Fruit fly (Drosophila melanogaster) whole organism, embryonic: ENCODE results near the gene msps.

ENCODE experiments used
- Awh ChIP-seq: fragments of 200-800 bp; sonication (Bioruptor generic); IDR thresholded peaks from 2 replicates; pipeline ENCODE4, ENCODE4 v1.3.6; 2022; ENCODE audit warnings: missing biosample characterization, missing genetic modification characterization
- BEAF-32 ChIP-seq: fragments of 200-800 bp; sonication (Bioruptor generic); optimal IDR thresholded peaks from 3 replicates; lab custom pipeline; 2017; ENCODE audit warnings: missing biosample characterization, missing genetic modification characterization, mild to moderate bottlenecking, moderate library complexity, missing genetic modification reagents
- BtbVII ChIP-seq: fragments of 200-800 bp; sonication (Bioruptor generic); optimal IDR thresholded peaks from 3 replicates; lab custom pipeline; 2017; ENCODE audit warnings: missing biosample characterization, mild to moderate bottlenecking, missing genetic modification characterization
- CG12236 ChIP-seq: fragments of 200-800 bp; sonication (Bioruptor generic); optimal IDR thresholded peaks from 2 replicates; lab custom pipeline; 2016; ENCODE audit warnings: missing biosample characterization, missing genetic modification characterization
- CG12659 ChIP-seq: fragments of 200-800 bp; sonication (Bioruptor generic); optimal IDR thresholded peaks from 3 replicates; lab custom pipeline; 2017; ENCODE audit warnings: mild to moderate bottlenecking, missing biosample characterization, missing genetic modification reagents, missing genetic modification characterization
- CG1529 ChIP-seq: fragments of 200-800 bp; sonication (Bioruptor generic); optimal IDR thresholded peaks from 3 replicates; lab custom pipeline; 2018; ENCODE audit warnings: missing biosample characterization, missing genetic modification characterization
- CG17568 ChIP-seq: fragments of 200-800 bp; sonication (Bioruptor generic); optimal IDR thresholded peaks from 2 replicates; lab custom pipeline; 2018; ENCODE audit warnings: missing biosample characterization, mild to moderate bottlenecking, missing genetic modification characterization, moderate library complexity
- CG32767 ChIP-seq: fragments of 200-800 bp; sonication (Bioruptor generic); IDR thresholded peaks from 2 replicates; pipeline ENCODE4 v1.3.6; 2022; ENCODE audit warnings: missing biosample characterization, missing genetic modification characterization
- CG6175 ChIP-seq: fragments of 200-800 bp; sonication (Bioruptor generic); IDR thresholded peaks from 3 replicates; pipeline ENCODE4 v1.3.6; 2022; ENCODE audit warnings: missing biosample characterization, missing genetic modification characterization
- CG7271 ChIP-seq: fragments of 200-800 bp; sonication (Bioruptor generic); optimal IDR thresholded peaks from 2 replicates; lab custom pipeline; 2018; ENCODE audit warnings: missing biosample characterization, mild to moderate bottlenecking, missing genetic modification characterization, moderate library complexity
- CG7372 ChIP-seq: fragments of 200-800 bp; sonication (Bioruptor generic); IDR thresholded peaks from 2 replicates; pipeline ENCODE4 v1.3.6; 2022; ENCODE audit warnings: missing biosample characterization, missing genetic modification characterization
- CG7963 ChIP-seq: fragments of 200-800 bp; sonication (Bioruptor generic); IDR thresholded peaks from 3 replicates; pipeline ENCODE4 v1.3.6; 2022; ENCODE audit warnings: missing biosample characterization, missing genetic modification characterization; ENCODE audit not compliant: partially characterized antibody
- CG8290 ChIP-seq, 3 experiments: fragments of 200-800 bp; sonication (Bioruptor generic); optimal IDR thresholded peaks; 2 replicates each; lab custom pipeline; 2016 to 2019; ENCODE audit warnings: missing biosample characterization in 3 of 3, missing genetic modification characterization in 3 of 3, mild to moderate bottlenecking in 2 of 3, moderate library complexity in 1 of 3
- CG8478 ChIP-seq: fragments of >200 bp; optimal IDR thresholded peaks from 2 replicates; lab custom pipeline; 2018
- CG9932 ChIP-seq: fragments of 200-800 bp; sonication (Bioruptor generic); IDR thresholded peaks from 2 replicates; pipeline ENCODE4 v1.3.6; 2022; ENCODE audit warnings: missing biosample characterization, missing genetic modification characterization
- MESR4 ChIP-seq: fragments of 200-800 bp; sonication (Bioruptor generic); optimal IDR thresholded peaks from 2 replicates; lab custom pipeline; 2018; ENCODE audit warnings: missing biosample characterization, mild to moderate bottlenecking, missing genetic modification characterization, moderate library complexity
- Meics ChIP-seq: fragments of 200-800 bp; sonication (Bioruptor generic); optimal IDR thresholded peaks from 2 replicates; lab custom pipeline; 2017; ENCODE audit warnings: missing biosample characterization, mild to moderate bottlenecking, missing genetic modification characterization
- Myb ChIP-seq: fragments of 200-800 bp; sonication (Bioruptor generic); optimal IDR thresholded peaks from 2 replicates; lab custom pipeline; 2016; ENCODE audit warnings: missing biosample characterization, missing genetic modification characterization
- NC2α ChIP-seq: fragments of 200-800 bp; sonication (Bioruptor generic); optimal IDR thresholded peaks from 2 replicates; lab custom pipeline; 2016; ENCODE audit warnings: missing biosample characterization, missing genetic modification characterization
- Nf-YA ChIP-seq: fragments of 200-800 bp; sonication (Bioruptor generic); IDR thresholded peaks from 2 replicates; pipeline ENCODE4 v1.3.6; 2022; ENCODE audit warnings: missing biosample characterization, missing genetic modification characterization
- Sry-δ ChIP-seq: fragments of 200-800 bp; sonication (Bioruptor generic); optimal IDR thresholded peaks from 2 replicates; lab custom pipeline; 2016; ENCODE audit warnings: missing biosample characterization, missing genetic modification characterization
- Ssrp ChIP-seq: fragments of 200-800 bp; sonication (Bioruptor generic); optimal IDR thresholded peaks from 2 replicates; lab custom pipeline; 2018; ENCODE audit warnings: missing biosample characterization, mild to moderate bottlenecking, missing genetic modification characterization, moderate library complexity
- Stat92E ChIP-seq, 3 experiments: fragments of >200 bp in 2 of 3; fragments of 200-800 bp in 1 of 3; sonication (Bioruptor generic) in 1 of 3; optimal IDR thresholded peaks; 2 replicates each; lab custom pipeline; 2017 to 2019; ENCODE audit warnings: missing biosample characterization in 3 of 3, missing genetic modification characterization in 3 of 3, mild to moderate bottlenecking in 1 of 3, moderate library complexity in 1 of 3
- Taf1 ChIP-seq: fragments of 200-800 bp; sonication (Bioruptor generic); IDR thresholded peaks from 2 replicates; pipeline ENCODE4 v1.3.6; 2022; ENCODE audit warnings: missing biosample characterization, missing genetic modification characterization
- Trl ChIP-seq, 3 experiments: fragments of >200 bp in 2 of 3; fragments of 200-800 bp in 1 of 3; sonication (Bioruptor generic) in 1 of 3; optimal IDR thresholded peaks; 2 replicates in 1 of 3; 3 replicates in 2 of 3; lab custom pipeline; 2016 to 2017; ENCODE audit warnings: missing biosample characterization in 1 of 3, missing genetic modification characterization in 1 of 3
- bbx ChIP-seq: fragments of 200-800 bp; sonication (Bioruptor generic); IDR thresholded peaks from 2 replicates; pipeline ENCODE4 v1.3.6; 2022; ENCODE audit warnings: missing biosample characterization, missing genetic modification characterization; ENCODE audit not compliant: partially characterized antibody
- chn ChIP-seq: fragments of 200-800 bp; sonication (Bioruptor generic); optimal IDR thresholded peaks from 2 replicates; lab custom pipeline; 2016; ENCODE audit warnings: missing biosample characterization, missing genetic modification characterization
- cwo ChIP-seq: fragments of 200-800 bp; sonication (Bioruptor generic); optimal IDR thresholded peaks from 3 replicates; lab custom pipeline; 2017; ENCODE audit warnings: missing biosample characterization, missing genetic modification characterization, mild to moderate bottlenecking, moderate library complexity, missing genetic modification reagents
- dm ChIP-seq: fragments of 200-800 bp; sonication (Bioruptor generic); optimal IDR thresholded peaks from 3 replicates; lab custom pipeline; 2016; ENCODE audit warnings: missing biosample characterization, missing genetic modification characterization
- dmrt99B ChIP-seq: fragments of 200-800 bp; sonication (Bioruptor generic); optimal IDR thresholded peaks from 2 replicates; lab custom pipeline; 2018; ENCODE audit warnings: missing biosample characterization, mild to moderate bottlenecking, missing genetic modification characterization, moderate library complexity
- ewg ChIP-seq: fragments of 200-800 bp; sonication (Bioruptor generic); optimal IDR thresholded peaks from 3 replicates; lab custom pipeline; 2017; ENCODE audit warnings: mild to moderate bottlenecking, missing biosample characterization, missing genetic modification reagents, missing genetic modification characterization
- fu2 ChIP-seq: fragments of 200-800 bp; sonication (Bioruptor generic); optimal IDR thresholded peaks from 2 replicates; lab custom pipeline; 2016; ENCODE audit warnings: missing biosample characterization, missing genetic modification characterization
- grn ChIP-seq: fragments of 200-800 bp; sonication (Bioruptor generic); optimal IDR thresholded peaks from 3 replicates; lab custom pipeline; 2017; ENCODE audit warnings: missing biosample characterization, missing genetic modification characterization
- gt ChIP-seq: fragments of 200-800 bp; sonication (Bioruptor generic); IDR thresholded peaks from 2 replicates; pipeline ENCODE4 v1.3.6; 2022; ENCODE audit warnings: missing biosample characterization, missing genetic modification characterization
- hb ChIP-seq: fragments of 200-800 bp; sonication (Bioruptor generic); IDR thresholded peaks from 3 replicates; pipeline ENCODE4 v1.3.6; 2022; ENCODE audit warnings: missing biosample characterization, missing genetic modification characterization; ENCODE audit not compliant: partially characterized antibody
- hbn ChIP-seq: fragments of 200-800 bp; sonication (Bioruptor generic); IDR thresholded peaks from 2 replicates; pipeline ENCODE4 v1.3.6; 2022; ENCODE audit warnings: missing biosample characterization, missing genetic modification characterization; ENCODE audit not compliant: partially characterized antibody
- insv ChIP-seq, 2 experiments: fragments of 200-800 bp; sonication (Bioruptor generic); optimal IDR thresholded peaks; 3 replicates each; lab custom pipeline; 2016 to 2018; ENCODE audit warnings: missing biosample characterization in 2 of 2, missing genetic modification characterization in 2 of 2
- inv ChIP-seq: fragments of 200-800 bp; sonication (Bioruptor generic); IDR thresholded peaks from 2 replicates; pipeline ENCODE4 v1.3.6; 2022; ENCODE audit warnings: missing biosample characterization, missing genetic modification characterization; ENCODE audit not compliant: partially characterized antibody
- pan ChIP-seq, 4 experiments: fragments of >200 bp in 3 of 4; fragments of 200-800 bp in 1 of 4; sonication (Bioruptor generic) in 1 of 4; optimal IDR thresholded peaks in 3 of 4; IDR thresholded peaks in 1 of 4; 2 replicates each; pipeline versions ENCODE4 v1.3.6 to Lab custom; 2017 to 2022; ENCODE audit warnings: missing biosample characterization in 2 of 4, missing genetic modification characterization in 2 of 4, mixed read lengths in 1 of 4
- pros ChIP-seq: fragments of 200-800 bp; sonication (Bioruptor generic); optimal IDR thresholded peaks from 3 replicates; lab custom pipeline; 2019; ENCODE audit warnings: missing biosample characterization, mild to moderate bottlenecking, missing genetic modification characterization, moderate library complexity
- pum ChIP-seq: fragments of 200-800 bp; sonication (Bioruptor generic); optimal IDR thresholded peaks from 2 replicates; lab custom pipeline; 2016; ENCODE audit warnings: missing biosample characterization, missing genetic modification characterization
- row ChIP-seq: fragments of 200-800 bp; sonication (Bioruptor generic); IDR thresholded peaks from 3 replicates; pipeline ENCODE4 v1.3.6; 2022; ENCODE audit warnings: missing biosample characterization, missing genetic modification characterization
- run ChIP-seq: fragments of 200-800 bp; sonication (Bioruptor generic); optimal IDR thresholded peaks from 3 replicates; lab custom pipeline; 2018; ENCODE audit warnings: missing biosample characterization, mild to moderate bottlenecking, missing genetic modification characterization
- scrt ChIP-seq: fragments of 200-800 bp; sonication (Bioruptor generic); optimal IDR thresholded peaks from 2 replicates; lab custom pipeline; 2018; ENCODE audit warnings: missing biosample characterization, mild to moderate bottlenecking, missing genetic modification characterization, moderate library complexity
- slbo ChIP-seq: fragments of 200-800 bp; sonication (Bioruptor generic); IDR thresholded peaks from 2 replicates; pipeline ENCODE4 v1.3.6; 2022; ENCODE audit warnings: missing biosample characterization, missing genetic modification characterization
- vnd ChIP-seq: fragments of 200-800 bp; sonication (Bioruptor generic); IDR thresholded peaks from 3 replicates; pipeline ENCODE4 v1.3.6; 2022; ENCODE audit warnings: missing biosample characterization, missing genetic modification characterization; ENCODE audit not compliant: partially characterized antibody
- zen2 ChIP-seq: fragments of 200-800 bp; sonication (Bioruptor generic); IDR thresholded peaks from 3 replicates; pipeline ENCODE4 v1.3.6; 2022; ENCODE audit warnings: missing biosample characterization, missing genetic modification characterization; ENCODE audit not compliant: partially characterized antibody

Gene msps

DNA sequence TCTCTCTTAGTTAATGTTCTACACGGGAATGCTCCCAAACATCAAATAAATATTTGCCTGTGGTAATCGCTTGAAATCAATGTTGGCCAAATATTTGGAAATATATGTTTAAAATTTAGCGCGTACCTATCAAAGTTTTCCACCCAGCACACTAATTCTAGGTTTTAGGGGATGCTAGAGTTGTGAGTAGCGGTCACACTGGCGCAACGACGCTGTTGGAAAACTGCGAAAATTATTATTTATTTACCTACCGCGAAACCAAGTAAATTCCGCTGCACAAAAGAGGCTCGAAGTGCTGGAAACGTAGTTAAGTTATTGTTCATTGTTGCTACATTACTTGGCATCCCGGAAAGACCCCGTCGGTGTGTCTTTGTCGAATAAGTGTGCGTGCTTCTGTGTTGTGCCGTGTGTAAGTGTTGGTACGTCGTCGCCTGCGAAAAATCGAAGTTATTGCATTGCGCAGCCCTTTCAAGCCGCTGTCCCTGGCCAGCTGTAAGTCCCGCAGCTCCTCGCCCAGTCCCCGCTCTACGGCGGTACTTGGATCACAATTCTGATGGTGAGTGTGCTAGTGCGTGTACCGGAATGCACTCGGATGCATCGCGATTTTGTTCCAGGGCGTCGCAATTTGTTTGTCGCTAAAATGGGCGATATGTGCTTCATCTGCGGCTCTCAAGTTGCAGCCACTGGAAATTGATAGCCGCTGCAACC is at the start of gene msps:
TSS of gene msps (plus strand) at position 181 of the 708 bp plus-strand sequence.
- TF ChIP-seq cwo (GFP tag; lab: Kevin White, UChicago) (no peak), CG17568 (GFP tag; lab: Kevin White, UChicago) (no peak), hbn (GFP tag; lab: Robert Waterston, UW) (0 out of 2 replicates have a peak, but pooled peaks have one; percentile 10), MESR4 (GFP tag; lab: Kevin White, UChicago) (peak; percentile 55), CG6175 (GFP tag; lab: Robert Waterston, UW) (no peak), chn (no peak), NC2α (GFP tag; lab: Kevin White, UChicago) (no peak), run (no peak), insv (GFP tag; optimal IDR thresholded peaks at IDR 0.05; lab: Kevin White, UChicago) (no peak), gt (GFP tag; lab: Robert Waterston, UW) (no peak), row (0 out of 3 replicates have a peak, but pooled peaks have one; percentile 17), scrt (GFP tag; lab: Kevin White, UChicago) (no peak), pan (optimal IDR thresholded peaks at IDR 0.05; lab: Kevin White, UChicago) (no peak), pan (GFP tag; optimal IDR thresholded peaks at IDR 0.05 in 1 of 2, IDR thresholded peaks at IDR 0.05 in 1 of 2) (no peak), Stat92E (GFP tag; optimal IDR thresholded peaks at IDR 0.05; lab: Kevin White, UChicago) (peak in 1 of 3 experiments; percentile 1), CG8290 (GFP tag; optimal IDR thresholded peaks at IDR 0.05; lab: Kevin White, UChicago) (no peak), CG8290 (tag; optimal IDR thresholded peaks at IDR 0.05; lab: Kevin White, UChicago) (no peak), Myb (GFP tag; lab: Kevin White, UChicago) (peak; percentile 47), slbo (GFP tag; lab: Robert Waterston, UW) (no peak), Sry-δ (GFP tag; lab: Kevin White, UChicago) (peak; percentile 50), grn (no peak), CG7271 (tag; lab: Kevin White, UChicago) (no peak), pum (GFP tag; lab: Kevin White, UChicago) (no peak), CG1529 (GFP tag; lab: Kevin White, UChicago) (no peak), pros (GFP tag; lab: Kevin White, UChicago) (no peak), CG8478 (lab: Kevin White, UChicago) (no peak), CG12236 (GFP tag; lab: Kevin White, UChicago) (no peak), inv (peak; percentile 31; the same call in 1 of the 2 replicates), Awh (GFP tag; lab: Robert Waterston, UW) (no peak), ewg (GFP tag; lab: Kevin White, UChicago) (peak; percentile 28), CG7372 (no peak), bbx (GFP tag; lab: Robert Waterston, UW) (peak; percentile 89), BEAF-32 (GFP tag; lab: Kevin White, UChicago) (peak; percentile 43), BtbVII (GFP tag; lab: Kevin White, UChicago) (no peak), fu2 (GFP tag; lab: Kevin White, UChicago) (no peak), Nf-YA (no peak), CG9932 (no peak), vnd (peak; percentile 54; the same call in 2 of the 3 replicates), CG7963 (GFP tag; lab: Robert Waterston, UW) (peak; percentile 89), dmrt99B (tag; lab: Kevin White, UChicago) (no peak), Meics (no peak), Ssrp (tag; lab: Kevin White, UChicago) (no peak), dm (GFP tag; lab: Kevin White, UChicago) (no peak), Taf1 (no peak), Trl (optimal IDR thresholded peaks at IDR 0.05; lab: Kevin White, UChicago) (no peak), Trl (GFP tag; optimal IDR thresholded peaks at IDR 0.05; lab: Kevin White, UChicago) (no peak), hb (peak; percentile 61), zen2 (GFP tag; lab: Robert Waterston, UW) (no peak), CG12659 (peak; percentile 67), CG32767 (GFP tag; lab: Robert Waterston, UW) (no peak)
